Fruit fly (Drosophila melanogaster) whole organism, wandering third instar larva: ENCODE data around the gene CG9953.

Experiments used
- Abd-B ChIP-seq: fragments of >200 bp; optimal IDR thresholded peaks from 2 replicates; lab custom pipeline; 2017; ENCODE audit warnings: missing biosample characterization, missing genetic modification characterization
- CG32264 ChIP-seq: fragments of 200-800 bp; sonication (Bioruptor generic); optimal IDR thresholded peaks from 2 replicates; lab custom pipeline; 2016; ENCODE audit warnings: missing biosample characterization, missing genetic modification characterization
- CG9705 ChIP-seq: fragments of 200-800 bp; sonication (Bioruptor generic); optimal IDR thresholded peaks from 2 replicates; lab custom pipeline; 2018; ENCODE audit warnings: missing biosample characterization, mild to moderate bottlenecking, missing genetic modification characterization
- CrebA ChIP-seq: fragments of 200-800 bp; sonication (Bioruptor generic); optimal IDR thresholded peaks from 2 replicates; lab custom pipeline; 2016; ENCODE audit warnings: missing biosample characterization, mild to moderate bottlenecking, missing genetic modification characterization, borderline replicate concordance
- Dfd ChIP-seq: fragments of >200 bp; optimal IDR thresholded peaks from 2 replicates; lab custom pipeline; 2017; ENCODE audit warnings: missing biosample characterization, missing genetic modification characterization
- GATAd ChIP-seq: sonication (Bioruptor generic); optimal IDR thresholded peaks from 2 replicates; lab custom pipeline; 2016; ENCODE audit warnings: missing biosample characterization, missing genetic modification characterization
- HLH106 ChIP-seq: fragments of 200-800 bp; optimal IDR thresholded peaks from 3 replicates; lab custom pipeline; 2019; ENCODE audit warnings: missing biosample characterization, mild to moderate bottlenecking, missing genetic modification characterization, moderate library complexity
- Hnf4 ChIP-seq: fragments of 200-800 bp; sonication (Bioruptor generic); optimal IDR thresholded peaks from 2 replicates; lab custom pipeline; 2016; ENCODE audit warnings: missing biosample characterization, mild to moderate bottlenecking, missing genetic modification characterization
- Hr78 ChIP-seq: fragments of >200 bp; optimal IDR thresholded peaks from 2 replicates; lab custom pipeline; 2017; ENCODE audit warnings: missing biosample characterization, missing genetic modification characterization
- Hr83 ChIP-seq: fragments of 200-300 bp; sonication (Bioruptor generic); optimal IDR thresholded peaks from 2 replicates; lab custom pipeline; 2016; ENCODE audit warnings: missing biosample characterization, mild to moderate bottlenecking, missing genetic modification characterization, moderate library complexity; ENCODE audit not compliant: poor library complexity, severe bottlenecking
- Jra ChIP-seq: sonication (Bioruptor generic); optimal IDR thresholded peaks from 2 replicates; lab custom pipeline; 2016; ENCODE audit warnings: missing biosample characterization, missing genetic modification characterization
- Mio ChIP-seq: sonication (Bioruptor generic); optimal IDR thresholded peaks from 2 replicates; lab custom pipeline; 2016; ENCODE audit warnings: missing biosample characterization, missing genetic modification characterization
- Myc ChIP-seq: fragments of >200 bp; optimal IDR thresholded peaks from 2 replicates; lab custom pipeline; 2017
- N ChIP-seq: fragments of >200 bp; optimal IDR thresholded peaks from 2 replicates; lab custom pipeline; 2018; ENCODE audit warnings: missing biosample characterization, missing external identifiers, missing genetic modification characterization
- OdsH ChIP-seq: fragments of 200-800 bp; sonication (Bioruptor generic); optimal IDR thresholded peaks from 2 replicates; lab custom pipeline; 2016; ENCODE audit warnings: missing biosample characterization, mild to moderate bottlenecking, missing genetic modification characterization
- Rel ChIP-seq, 2 experiments: fragments of 200-800 bp; sonication (Bioruptor generic) in 1 of 2; optimal IDR thresholded peaks; 2 replicates in 1 of 2; 3 replicates in 1 of 2; lab custom pipeline; 2016 to 2019; ENCODE audit warnings: mild to moderate bottlenecking in 2 of 2, missing biosample characterization in 2 of 2, missing genetic modification characterization in 2 of 2, moderate library complexity in 1 of 2
- Sp1 ChIP-seq: fragments of 200-800 bp; sonication (Bioruptor generic); optimal IDR thresholded peaks from 3 replicates; lab custom pipeline; 2019; ENCODE audit warnings: missing biosample characterization, mild to moderate bottlenecking, missing genetic modification characterization, moderate library complexity
- Vsx2 ChIP-seq: fragments of 200-300, 225-300 bp; sonication (Bioruptor generic); optimal IDR thresholded peaks from 2 replicates; lab custom pipeline; 2018; ENCODE audit warnings: missing biosample characterization, missing genetic modification characterization; ENCODE audit not compliant: partially characterized antibody
- dl ChIP-seq, 2 experiments: fragments of 175-275, 200-275 bp in 1 of 2; fragments of 200-275 bp in 1 of 2; sonication (Bioruptor generic); optimal IDR thresholded peaks; lab custom pipeline; 2018; ENCODE audit warnings: mild to moderate bottlenecking in 2 of 2, missing biosample characterization in 2 of 2, missing genetic modification characterization in 2 of 2, moderate library complexity in 2 of 2; ENCODE audit not compliant: partially characterized antibody in 2 of 2, insufficient read depth in 1 of 2
- dmrt93B ChIP-seq: fragments of 200-800 bp; sonication (Bioruptor generic); optimal IDR thresholded peaks from 2 replicates; lab custom pipeline; 2018; ENCODE audit warnings: missing biosample characterization, mild to moderate bottlenecking, missing genetic modification characterization
- dsf ChIP-seq: sonication (Bioruptor generic); optimal IDR thresholded peaks from 2 replicates; lab custom pipeline; 2016; ENCODE audit warnings: missing biosample characterization, missing genetic modification characterization, borderline replicate concordance
- ey ChIP-seq: fragments of 200-800 bp; sonication (Bioruptor generic); optimal IDR thresholded peaks from 2 replicates; lab custom pipeline; 2016; ENCODE audit warnings: missing biosample characterization, missing genetic modification characterization
- foxo ChIP-seq, 2 experiments: fragments of 200-800 bp; sonication (Bioruptor generic); optimal IDR thresholded peaks; 2 replicates in 1 of 2; 3 replicates in 1 of 2; lab custom pipeline; 2016 to 2017; ENCODE audit warnings: missing biosample characterization in 2 of 2, missing genetic modification characterization in 2 of 2
- fru ChIP-seq: fragments of 200-800 bp; sonication (Bioruptor generic); optimal IDR thresholded peaks from 3 replicates; lab custom pipeline; 2016; ENCODE audit warnings: missing biosample characterization, mild to moderate bottlenecking, missing genetic modification characterization
- h ChIP-seq: fragments of 200-800 bp; sonication (Bioruptor generic); optimal IDR thresholded peaks from 3 replicates; lab custom pipeline; 2016; ENCODE audit warnings: missing biosample characterization, mild to moderate bottlenecking, missing genetic modification characterization
- jim ChIP-seq: fragments of 175-275, 200-325 bp; sonication (Bioruptor generic); optimal IDR thresholded peaks from 2 replicates; lab custom pipeline; 2016; ENCODE audit warnings: missing biosample characterization, mild to moderate bottlenecking, missing genetic modification characterization
- pan ChIP-seq: fragments of >200 bp; optimal IDR thresholded peaks from 2 replicates; lab custom pipeline; 2017
- psq ChIP-seq: fragments of 200-800 bp; sonication (Bioruptor generic); optimal IDR thresholded peaks from 3 replicates; lab custom pipeline; 2017; ENCODE audit warnings: missing biosample characterization, mild to moderate bottlenecking, missing genetic modification characterization, moderate library complexity
- sage ChIP-seq: fragments of 200-800 bp; sonication (Bioruptor generic); optimal IDR thresholded peaks from 2 replicates; lab custom pipeline; 2016; ENCODE audit warnings: missing biosample characterization, mild to moderate bottlenecking, missing genetic modification characterization
- sv ChIP-seq: fragments of 200-800 bp; sonication (Bioruptor generic); optimal IDR thresholded peaks from 3 replicates; lab custom pipeline; 2016; ENCODE audit warnings: missing biosample characterization, missing genetic modification characterization
- tai ChIP-seq: sonication (Bioruptor generic); optimal IDR thresholded peaks from 2 replicates; lab custom pipeline; 2016; ENCODE audit warnings: missing biosample characterization, missing genetic modification characterization
- usp ChIP-seq: fragments of >200 bp; optimal IDR thresholded peaks from 2 replicates; lab custom pipeline; 2017; ENCODE audit warnings: missing biosample characterization, missing genetic modification characterization
- woc ChIP-seq: sonication (Bioruptor generic); optimal IDR thresholded peaks from 2 replicates; lab custom pipeline; 2016; ENCODE audit warnings: missing biosample characterization, mild to moderate bottlenecking, missing genetic modification characterization

The CG9953 gene

dm6 chr3L:6988942-6989569 lies 19.6 kb downstream of the CG9953 start (continued):
- peak; percentile 30 for TF ChIP-seq CG9705 (GFP tag; lab: Kevin White, UChicago)
- peak; percentile 47 for TF ChIP-seq woc (GFP tag; lab: Kevin White, UChicago)
- TF ChIP-seq jim (GFP tag; lab: Kevin White, UChicago), result no peak
- peak; percentile 74 for TF ChIP-seq fru (GFP tag; lab: Kevin White, UChicago)
- TF ChIP-seq dmrt93B, result peak; percentile 77
- peak; percentile 76 for TF ChIP-seq HLH106 (tag; lab: Kevin White, UChicago)
- no peak for TF ChIP-seq usp (GFP tag; lab: Kevin White, UChicago)

- TF ChIP-seq tai (GFP tag; lab: Kevin White, UChicago), result no peak
- TF ChIP-seq jim (GFP tag; lab: Kevin White, UChicago), result no peak
Measured at dm6 chr3L:6990288-6990687, 20.8 kb downstream of the CG9953 start, which contains the start of gene bin. Gene bin, plus strand, starts transcription at chr3L:6990622.

dm6 chr3L:6993350-6993749 lies 23.9 kb downstream of the CG9953 start:
- TF ChIP-seq Abd-B (GFP tag; lab: Kevin White, UChicago) (no peak), Hr78 (GFP tag; lab: Kevin White, UChicago) (no peak), tai (GFP tag; lab: Kevin White, UChicago) (no peak), woc (GFP tag; lab: Kevin White, UChicago) (no peak), dsf (GFP tag; lab: Kevin White, UChicago) (no peak), Vsx2 (GFP tag; lab: Kevin White, UChicago) (no peak), sage (GFP tag; lab: Kevin White, UChicago) (no peak), Myc (no peak), CG32264 (GFP tag; lab: Kevin White, UChicago) (no peak), pan (lab: Kevin White, UChicago) (no peak), dl (GFP tag; optimal IDR thresholded peaks at IDR 0.05; lab: Kevin White, UChicago; ENCODE audit: insufficient read depth in 1 of 2, partially characterized antibody in 2 of 2) (no peak), foxo (GFP tag; optimal IDR thresholded peaks at IDR 0.05; lab: Kevin White, UChicago) (no peak), Hr83 (no peak), psq (GFP tag; lab: Kevin White, UChicago) (no peak)

DNA sequence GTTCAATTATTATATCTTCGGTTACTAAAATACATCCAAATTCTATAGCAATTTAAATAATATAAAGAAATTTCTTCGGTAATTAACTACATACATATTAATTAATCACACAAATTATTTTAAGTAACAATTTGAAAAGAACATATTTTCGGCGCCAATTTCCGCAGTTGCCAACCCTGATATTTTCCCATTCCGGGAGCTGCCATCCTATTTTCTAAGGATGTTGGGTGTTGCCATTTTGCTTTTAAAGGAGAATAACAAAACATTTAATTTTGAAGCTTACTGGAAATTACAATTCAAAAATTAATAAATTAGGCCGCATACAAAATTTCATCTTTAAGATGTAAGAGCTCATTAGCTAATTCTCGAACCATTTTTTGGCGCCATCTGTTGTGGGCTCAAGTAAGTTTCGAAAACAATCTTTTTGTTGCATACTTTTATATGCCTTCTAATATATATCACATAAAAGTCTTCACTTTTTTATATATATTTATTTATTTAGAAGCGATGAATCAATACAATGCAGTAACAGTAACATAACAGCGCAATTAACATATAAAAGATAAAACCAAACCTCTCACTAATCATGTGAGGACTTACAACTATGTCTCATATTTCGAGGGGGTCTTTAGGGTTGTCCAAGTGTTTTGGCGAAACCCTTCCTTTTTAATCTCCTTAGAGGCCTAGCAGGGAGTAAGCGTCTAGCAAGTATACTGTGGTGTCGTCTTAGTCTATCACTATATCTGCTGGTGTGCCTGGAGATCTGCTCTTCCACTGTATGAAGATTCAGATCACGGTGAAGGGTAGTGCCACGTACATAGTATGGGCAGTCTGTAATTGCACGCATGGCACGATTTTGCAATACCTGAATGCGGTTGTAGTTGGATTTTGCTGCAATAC lies 25.3 kb downstream of the CG9953 start:
- peak; percentile 70 for TF ChIP-seq Myc

DNA sequence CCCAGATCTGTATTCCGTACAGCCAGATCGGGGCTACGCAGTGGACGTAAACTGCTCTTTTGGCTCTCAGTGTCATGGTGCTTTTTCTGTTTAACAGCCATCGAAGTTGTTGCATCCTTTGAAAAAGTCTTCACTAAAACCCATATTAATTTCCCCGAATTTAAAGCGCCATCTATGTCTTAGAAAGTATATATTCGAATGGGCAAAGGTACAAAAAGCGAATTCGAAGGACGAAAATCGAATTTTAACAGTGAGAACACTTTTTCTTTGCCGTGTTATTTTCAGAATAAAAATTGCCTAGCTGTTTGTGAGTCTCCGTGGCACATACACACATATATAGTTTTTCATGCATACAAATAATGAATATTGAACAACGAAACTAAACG lies 25.9 kb downstream of the CG9953 start:
- TF ChIP-seq Jra (GFP tag; lab: Kevin White, UChicago), result no peak
- TF ChIP-seq Myc, result peak; percentile 44
- no peak for TF ChIP-seq ey (GFP tag; lab: Kevin White, UChicago)

dm6 chr3L:6996907-6997306 lies 27.4 kb downstream of the CG9953 start:
- TF ChIP-seq dmrt93B, result no peak
- no peak for TF ChIP-seq Hr78 (GFP tag; lab: Kevin White, UChicago)
- no peak for TF ChIP-seq woc (GFP tag; lab: Kevin White, UChicago)
- no peak for TF ChIP-seq Hr83
- no peak for TF ChIP-seq dl (GFP tag; optimal IDR thresholded peaks at IDR 0.05; lab: Kevin White, UChicago; ENCODE audit: insufficient read depth in 1 of 2, partially characterized antibody in 2 of 2)
- TF ChIP-seq sage (GFP tag; lab: Kevin White, UChicago), result no peak
- no peak for TF ChIP-seq GATAd
- TF ChIP-seq sv (GFP tag; lab: Kevin White, UChicago), result no peak
- TF ChIP-seq foxo (GFP tag; optimal IDR thresholded peaks at IDR 0.05; lab: Kevin White, UChicago), result peak in 1 of 2 experiments; percentile 29
- peak; percentile 31 for TF ChIP-seq HLH106 (tag; lab: Kevin White, UChicago)
- no peak for TF ChIP-seq CG32264 (GFP tag; lab: Kevin White, UChicago)
- peak; percentile 26 for TF ChIP-seq h
- TF ChIP-seq jim (GFP tag; lab: Kevin White, UChicago), result no peak
- TF ChIP-seq Vsx2 (GFP tag; lab: Kevin White, UChicago), result no peak
- TF ChIP-seq ey (GFP tag; lab: Kevin White, UChicago), result peak; percentile 13
- TF ChIP-seq Mio (GFP tag; lab: Kevin White, UChicago), result no peak
- no peak for TF ChIP-seq pan (lab: Kevin White, UChicago)
- peak; percentile 0 for TF ChIP-seq psq (GFP tag; lab: Kevin White, UChicago)
- no peak for TF ChIP-seq Dfd
- no peak for TF ChIP-seq dsf (GFP tag; lab: Kevin White, UChicago)
- TF ChIP-seq Jra (GFP tag; lab: Kevin White, UChicago), result no peak
- TF ChIP-seq Rel (GFP tag; optimal IDR thresholded peaks at IDR 0.05; lab: Kevin White, UChicago), result no peak
- TF ChIP-seq Rel (tag; optimal IDR thresholded peaks at IDR 0.05; lab: Kevin White, UChicago), result no peak
- peak; percentile 7 for TF ChIP-seq Sp1
- TF ChIP-seq fru (GFP tag; lab: Kevin White, UChicago), result peak; percentile 16
- no peak for TF ChIP-seq tai (GFP tag; lab: Kevin White, UChicago)
- no peak for TF ChIP-seq N (GFP tag; lab: Kevin White, UChicago)
- TF ChIP-seq Hnf4 (GFP tag; lab: Kevin White, UChicago), result no peak
- TF ChIP-seq Myc, result no peak
- no peak for TF ChIP-seq CrebA (GFP tag; lab: Kevin White, UChicago)
- TF ChIP-seq OdsH (GFP tag; lab: Kevin White, UChicago), result peak; percentile 22
- TF ChIP-seq CG9705 (GFP tag; lab: Kevin White, UChicago), result no peak
